Worm (Caenorhabditis elegans) whole organism, L4 larva: ENCODE data around the gene M176.9.

Experiments
- F37D6.2 ChIP-seq: sonication (generic microtip); optimal IDR thresholded peaks from 2 replicates; lab custom pipeline; 2016; ENCODE audit warnings: mild to moderate bottlenecking, missing genetic modification characterization, missing compliant biosample characterization
- F49E8.2 ChIP-seq: sonication (generic microtip); optimal IDR thresholded peaks from 2 replicates; lab custom pipeline; 2016; ENCODE audit warnings: missing compliant biosample characterization, mild to moderate bottlenecking, missing genetic modification characterization, borderline replicate concordance
- T20F7.1 ChIP-seq: fragments of 200-800 bp; sonication (Bioruptor generic); optimal IDR thresholded peaks from 2 replicates; lab custom pipeline; 2018; ENCODE audit warnings: mild to moderate bottlenecking, missing genetic modification characterization, missing compliant biosample characterization
- aha-1 ChIP-seq: fragments of 150-350 bp; peaks from one replicate; lab custom pipeline; 2014; ENCODE audit warnings: missing biosample characterization, missing genetic modification characterization
- ceh-82 ChIP-seq: sonication (generic microtip); optimal IDR thresholded peaks from 2 replicates; lab custom pipeline; 2017; ENCODE audit warnings: missing biosample characterization, missing genetic modification characterization
- ces-1 ChIP-seq: fragments of 150-350 bp; sonication (generic microtip); optimal IDR thresholded peaks from 4 replicates; lab custom pipeline; 2014; ENCODE audit warnings: missing biosample characterization, missing genetic modification reagents, missing genetic modification characterization
- daf-16 ChIP-seq, 3 experiments: sonication (generic microtip); optimal IDR thresholded peaks; 2 replicates each; lab custom pipeline; 2016 to 2017; ENCODE audit warnings: missing genetic modification characterization in 3 of 3, missing genetic modification reagents in 3 of 3, mild to moderate bottlenecking in 2 of 3, missing compliant biosample characterization in 2 of 3, missing biosample characterization in 1 of 3, moderate library complexity in 1 of 3
- daf-19 ChIP-seq: fragments of 200-800 bp; sonication (Bioruptor generic); conservative IDR thresholded peaks from 2 replicates; pipeline ENCODE4 v1.3.6; 2022; ENCODE audit warnings: missing genetic modification characterization, missing compliant biosample characterization
- daf-8 ChIP-seq: fragments of 200-800 bp; sonication (Bioruptor generic); IDR thresholded peaks from 2 replicates; pipeline ENCODE4 v1.3.6; 2022; ENCODE audit warnings: missing genetic modification characterization, missing compliant biosample characterization
- dmd-6 ChIP-seq: fragments of 200-800 bp; sonication (Bioruptor generic); IDR thresholded peaks from 2 replicates; pipeline ENCODE4 v1.3.6; 2022; ENCODE audit warnings: missing genetic modification reagents, missing genetic modification characterization, missing compliant biosample characterization
- dpl-1 ChIP-seq: fragments of 150-350 bp; optimal IDR thresholded peaks from 2 replicates; lab custom pipeline; 2014; ENCODE audit warnings: missing biosample characterization, missing genetic modification reagents, missing genetic modification characterization
- dve-1 ChIP-seq: sonication (generic microtip); optimal IDR thresholded peaks from 2 replicates; lab custom pipeline; 2017; ENCODE audit warnings: antibody characterized with exemption, mild to moderate bottlenecking, missing genetic modification characterization, missing compliant biosample characterization; ENCODE audit not compliant: insufficient read depth
- fkh-10 ChIP-seq: fragments of 150-350 bp; optimal IDR thresholded peaks from 2 replicates; lab custom pipeline; 2014; ENCODE audit warnings: missing biosample characterization, missing genetic modification reagents, missing genetic modification characterization
- gei-8 ChIP-seq: fragments of 200-800 bp; sonication (Bioruptor generic); optimal IDR thresholded peaks from 2 replicates; lab custom pipeline; 2018; ENCODE audit warnings: mild to moderate bottlenecking, missing genetic modification characterization, missing compliant biosample characterization
- hif-1 ChIP-seq, 2 experiments: sonication (generic microtip); optimal IDR thresholded peaks; 2 replicates each; lab custom pipeline; 2016 to 2017; ENCODE audit warnings: missing compliant biosample characterization in 2 of 2, missing genetic modification characterization in 2 of 2, missing genetic modification reagents in 2 of 2, missing genotype in 2 of 2, mild to moderate bottlenecking in 1 of 2
- hlh-11 ChIP-seq: fragments of 200-800 bp; sonication (Bioruptor generic); optimal IDR thresholded peaks from 2 replicates; lab custom pipeline; 2018; ENCODE audit warnings: mild to moderate bottlenecking, missing genetic modification characterization, missing compliant biosample characterization
- hlh-30 ChIP-seq: sonication (generic microtip); optimal IDR thresholded peaks from 2 replicates; lab custom pipeline; 2017; ENCODE audit warnings: antibody characterized with exemption, mild to moderate bottlenecking, missing genetic modification characterization, missing compliant biosample characterization; ENCODE audit not compliant: insufficient read depth
- hmg-1.1 ChIP-seq: fragments of 200-800 bp; sonication (Bioruptor generic); IDR thresholded peaks from 2 replicates; pipeline ENCODE4 v1.3.6; 2022; ENCODE audit warnings: missing genetic modification reagents, missing genetic modification characterization, missing compliant biosample characterization
- lin-1 ChIP-seq: fragments of 200-800 bp; sonication (Bioruptor generic); IDR thresholded peaks from 2 replicates; pipeline ENCODE4 v1.3.6; 2022; ENCODE audit warnings: missing genetic modification reagents, missing genetic modification characterization, missing compliant biosample characterization
- lin-38 ChIP-seq: fragments of 200-800 bp; sonication (Bioruptor generic); IDR thresholded peaks from 2 replicates; pipeline ENCODE4 v1.3.6; 2022; ENCODE audit warnings: missing genetic modification reagents, missing genetic modification characterization, missing compliant biosample characterization
- lsy-2 ChIP-seq, 2 experiments: fragments of 150-350 bp in 1 of 2; sonication (generic microtip) in 1 of 2; optimal IDR thresholded peaks; 2 replicates each; lab custom pipeline; 2014 to 2017; ENCODE audit warnings: missing biosample characterization in 2 of 2, missing genetic modification characterization in 2 of 2
- mes-2 ChIP-seq: sonication (generic microtip); optimal IDR thresholded peaks from 2 replicates; lab custom pipeline; 2016; ENCODE audit warnings: missing genotype, mild to moderate bottlenecking, missing genetic modification characterization, missing compliant biosample characterization; ENCODE audit not compliant: poor library complexity, severe bottlenecking
- nhr-102 ChIP-seq: sonication (generic microtip); optimal IDR thresholded peaks from 2 replicates; lab custom pipeline; 2016; ENCODE audit warnings: mild to moderate bottlenecking, missing genetic modification characterization, moderate library complexity, missing compliant biosample characterization
- nhr-11 ChIP-seq: fragments of 150-350 bp; optimal IDR thresholded peaks from 2 replicates; lab custom pipeline; 2014; ENCODE audit warnings: missing biosample characterization, missing genetic modification characterization
- nhr-25 ChIP-seq: sonication (generic microtip); optimal IDR thresholded peaks from 2 replicates; lab custom pipeline; 2017; ENCODE audit warnings: missing genetic modification characterization, mild to moderate bottlenecking, missing compliant biosample characterization, antibody characterized with exemption, moderate library complexity, borderline replicate concordance; ENCODE audit not compliant: insufficient read depth
- nhr-28 ChIP-seq: fragments of 150-350 bp; optimal IDR thresholded peaks from 2 replicates; lab custom pipeline; 2014; ENCODE audit warnings: missing biosample characterization, missing genetic modification characterization
- nhr-6 ChIP-seq: fragments of 150-350 bp; optimal IDR thresholded peaks from 2 replicates; lab custom pipeline; 2014; ENCODE audit warnings: missing biosample characterization, missing genetic modification characterization
- nhr-77 ChIP-seq: fragments of 150-350 bp; optimal IDR thresholded peaks from 2 replicates; lab custom pipeline; 2014; ENCODE audit warnings: missing biosample characterization, missing genetic modification characterization
- pha-4 ChIP-seq, 2 experiments: fragments of 150-350 bp in 1 of 2; fragments of 200-800 bp in 1 of 2; sonication (Bioruptor generic) in 1 of 2; IDR thresholded peaks in 1 of 2; optimal IDR thresholded peaks in 1 of 2; 2 replicates each; pipeline versions ENCODE4 v1.3.6 to Lab custom; 2014 to 2022; ENCODE audit warnings: missing genetic modification characterization in 2 of 2, missing genetic modification reagents in 2 of 2, missing biosample characterization in 1 of 2, missing compliant biosample characterization in 1 of 2
- pqm-1 ChIP-seq: sonication (generic microtip); optimal IDR thresholded peaks from 2 replicates; lab custom pipeline; 2017; ENCODE audit warnings: missing biosample characterization, missing genetic modification characterization
- rbr-2 ChIP-seq: sonication (generic microtip); optimal IDR thresholded peaks from 2 replicates; lab custom pipeline; 2016; ENCODE audit warnings: missing genotype, missing genetic modification characterization, missing compliant biosample characterization
- set-16 ChIP-seq: fragments of 200-800 bp; sonication (Bioruptor generic); IDR thresholded peaks from 2 replicates; pipeline ENCODE4 v1.3.6; 2022; ENCODE audit warnings: missing genetic modification reagents, missing genetic modification characterization, missing compliant biosample characterization
- unc-62 ChIP-seq, 3 experiments: fragments of 150-350 bp in 1 of 3; sonication (generic microtip); optimal IDR thresholded peaks in 2 of 3; peaks in 1 of 3; 1 replicate in 1 of 3; 2 replicates in 2 of 3; lab custom pipeline; 2014 to 2017; ENCODE audit warnings: missing biosample characterization in 3 of 3, missing genetic modification characterization in 3 of 3, missing genetic modification reagents in 3 of 3, missing genotype in 1 of 3
- zip-2 ChIP-seq: fragments of 150-350 bp; optimal IDR thresholded peaks from 2 replicates; lab custom pipeline; 2014; ENCODE audit warnings: missing biosample characterization, missing genetic modification characterization

Gene M176.9

ce11 chrII:9418843-9419532, 7.6 kb upstream of the M176.9 start:
- TF ChIP-seq nhr-77 (tag; lab: Kevin White, UChicago) (no peak), daf-16 (GFP tag; optimal IDR thresholded peaks at IDR 0.05; lab: Kevin White, UChicago) (no peak), daf-16 (tag; optimal IDR thresholded peaks at IDR 0.05; lab: Kevin White, UChicago) (peak; percentile 10), dmd-6 (GFP tag; lab: Robert Waterston, UW) (peak; percentile 58), nhr-28 (tag; lab: Kevin White, UChicago) (peak; percentile 37), unc-62 (GFP tag; optimal IDR thresholded peaks at IDR 0.05 in 1 of 2; lab: Kevin White, UChicago) (peak in 1 of 2 experiments; percentile 91), unc-62 (tag; optimal IDR thresholded peaks at IDR 0.05; lab: Kevin White, UChicago) (no peak), nhr-25 (tag; lab: Kevin White, UChicago) (no peak), hlh-11 (tag; lab: Kevin White, UChicago) (peak; percentile 3), hlh-30 (peak; percentile 24)

ce11 chrII:9418065-9418567, 6.7 kb upstream of the M176.9 start, which contains the start of the genes M176.4 and M176.16:
Gene M176.4, plus strand, starts transcription at chrII:9418365.
Gene M176.16, plus strand, starts transcription at chrII:9418517.
- TF ChIP-seq mes-2 (tag; lab: Kevin White, UChicago) (peak; percentile 18), hif-1 (tag; optimal IDR thresholded peaks at IDR 0.05; lab: Kevin White, UChicago) (no peak), rbr-2 (tag; lab: Kevin White, UChicago) (no peak), daf-16 (GFP tag; optimal IDR thresholded peaks at IDR 0.05; lab: Kevin White, UChicago) (no peak), daf-16 (tag; optimal IDR thresholded peaks at IDR 0.05; lab: Kevin White, UChicago) (peak; percentile 40), nhr-77 (tag; lab: Kevin White, UChicago) (peak; percentile 7), pha-4 (GFP tag; IDR thresholded peaks at IDR 0.05; lab: Robert Waterston, UW) (no peak), pha-4 (tag; optimal IDR thresholded peaks at IDR 0.05; lab: Kevin White, UChicago) (no peak), ceh-82 (tag; lab: Kevin White, UChicago) (no peak), pqm-1 (tag; lab: Kevin White, UChicago) (peak; percentile 30)

ce11 chrII:9416381-9417276, 5.2 kb upstream of the M176.9 start, which contains the start of the genes gss-1 and chch-3:
Gene gss-1, minus strand, starts transcription at chrII:9416431.
Gene chch-3, plus strand, starts transcription at chrII:9417013.
- peak; percentile 71 for TF ChIP-seq T20F7.1 (GFP tag; lab: Kevin White, UChicago)
- TF ChIP-seq hlh-30: peak; percentile 53
- TF ChIP-seq lin-38 (GFP tag; lab: Robert Waterston, UW): no peak
- TF ChIP-seq nhr-6 (tag; lab: Kevin White, UChicago): peak; percentile 35
- TF ChIP-seq unc-62 (GFP tag; optimal IDR thresholded peaks at IDR 0.05 in 1 of 2; lab: Kevin White, UChicago): peak in 1 of 2 experiments; percentile 81
- no peak for TF ChIP-seq unc-62 (tag; optimal IDR thresholded peaks at IDR 0.05; lab: Kevin White, UChicago)
- TF ChIP-seq daf-16 (GFP tag; optimal IDR thresholded peaks at IDR 0.05; lab: Kevin White, UChicago): peak in 1 of 2 experiments; percentile 18
- TF ChIP-seq daf-16 (tag; optimal IDR thresholded peaks at IDR 0.05; lab: Kevin White, UChicago): peak; percentile 23
- peak; percentile 55 for TF ChIP-seq hlh-11 (tag; lab: Kevin White, UChicago)
- peak; percentile 69 for TF ChIP-seq dve-1 (tag; lab: Kevin White, UChicago)
- peak; percentile 20 for TF ChIP-seq nhr-28 (tag; lab: Kevin White, UChicago)
- TF ChIP-seq F49E8.2: no peak
- TF ChIP-seq pha-4 (GFP tag; IDR thresholded peaks at IDR 0.05; lab: Robert Waterston, UW): peak; percentile 33; the same call in 1 of the 2 replicates
- TF ChIP-seq pha-4 (tag; optimal IDR thresholded peaks at IDR 0.05; lab: Kevin White, UChicago): peak; percentile 56
- TF ChIP-seq lin-1 (GFP tag; lab: Robert Waterston, UW): no peak
- TF ChIP-seq gei-8 (GFP tag; lab: Kevin White, UChicago): no peak
- TF ChIP-seq ces-1 (GFP tag; lab: Kevin White, UChicago): no peak
- TF ChIP-seq F37D6.2: peak; percentile 24
- peak in 1 of 2 experiments; percentile 48 for TF ChIP-seq hif-1 (tag; optimal IDR thresholded peaks at IDR 0.05; lab: Kevin White, UChicago)
- TF ChIP-seq aha-1 (tag; lab: Kevin White, UChicago): peak; percentile 93
- no peak for TF ChIP-seq daf-19 (GFP tag; lab: Robert Waterston, UW)
- TF ChIP-seq ceh-82 (tag; lab: Kevin White, UChicago): no peak
- TF ChIP-seq nhr-11 (tag; lab: Kevin White, UChicago): peak; percentile 69
- peak; percentile 38; the same call in 1 of the 2 replicates for TF ChIP-seq hmg-1.1
- peak; percentile 64 for TF ChIP-seq nhr-77 (tag; lab: Kevin White, UChicago)
- TF ChIP-seq daf-8: no peak
- no peak for TF ChIP-seq zip-2 (tag; lab: Kevin White, UChicago)
- peak; percentile 61 for TF ChIP-seq dmd-6 (GFP tag; lab: Robert Waterston, UW)
- TF ChIP-seq dpl-1 (GFP tag; lab: Kevin White, UChicago): peak; percentile 65
- TF ChIP-seq set-16: no peak
- TF ChIP-seq mes-2 (tag; lab: Kevin White, UChicago): peak; percentile 66
- peak; percentile 35 for TF ChIP-seq nhr-102 (tag; lab: Kevin White, UChicago)
- peak; percentile 18 for TF ChIP-seq fkh-10 (GFP tag; lab: Kevin White, UChicago)
- TF ChIP-seq rbr-2 (tag; lab: Kevin White, UChicago): peak; percentile 44
- TF ChIP-seq lsy-2 (tag; optimal IDR thresholded peaks at IDR 0.05; lab: Kevin White, UChicago): peak in 1 of 2 experiments; percentile 84
